Fruit fly (Drosophila melanogaster) whole organism, embryonic: ENCODE data around the gene Klp67A.

ENCODE experiments used
- BEAF-32 ChIP-seq: fragments of 200-800 bp; sonication (Bioruptor generic); optimal IDR thresholded peaks from 3 replicates; lab custom pipeline; 2017; ENCODE audit warnings: missing biosample characterization, missing genetic modification characterization, mild to moderate bottlenecking, moderate library complexity, missing genetic modification reagents
- CG10147 ChIP-seq: fragments of 200-800 bp; sonication (Bioruptor generic); optimal IDR thresholded peaks from 2 replicates; lab custom pipeline; 2019; ENCODE audit warnings: missing biosample characterization, mild to moderate bottlenecking, missing genetic modification characterization, moderate library complexity
- CG1024 ChIP-seq: fragments of 200-800 bp; sonication (Bioruptor generic); IDR thresholded peaks from 2 replicates; pipeline ENCODE4 v1.3.6; 2022; ENCODE audit warnings: missing biosample characterization, missing genetic modification characterization
- CG10462 ChIP-seq: fragments of 200-800 bp; sonication (Bioruptor generic); optimal IDR thresholded peaks from 2 replicates; lab custom pipeline; 2016; ENCODE audit warnings: missing biosample characterization, missing genetic modification characterization
- CG10543 ChIP-seq: fragments of 200-800 bp; sonication (Bioruptor generic); optimal IDR thresholded peaks from 3 replicates; lab custom pipeline; 2017; ENCODE audit warnings: missing biosample characterization, mild to moderate bottlenecking, missing genetic modification characterization, moderate library complexity
- CG11456 ChIP-seq: fragments of 200-800 bp; sonication (Bioruptor generic); IDR thresholded peaks from 3 replicates; pipeline ENCODE4 v1.3.6; 2022; ENCODE audit warnings: missing biosample characterization, missing genetic modification characterization
- CG12236 ChIP-seq: fragments of 200-800 bp; sonication (Bioruptor generic); optimal IDR thresholded peaks from 2 replicates; lab custom pipeline; 2016; ENCODE audit warnings: missing biosample characterization, missing genetic modification characterization
- CG13624 ChIP-seq: fragments of 200-800 bp; sonication (Bioruptor generic); optimal IDR thresholded peaks from 2 replicates; lab custom pipeline; 2016; ENCODE audit warnings: missing biosample characterization, missing genetic modification characterization
- CG13894 ChIP-seq: fragments of 200-800 bp; sonication (Bioruptor generic); optimal IDR thresholded peaks from 3 replicates; lab custom pipeline; 2018; ENCODE audit warnings: missing biosample characterization, mild to moderate bottlenecking, missing genetic modification characterization, moderate library complexity
- CG14050 ChIP-seq: fragments of 200-800 bp; sonication (Bioruptor generic); IDR thresholded peaks from 3 replicates; pipeline ENCODE4 v1.3.6; 2022; ENCODE audit warnings: missing biosample characterization, missing genetic modification characterization
- CG15269 ChIP-seq: fragments of 200-800 bp; sonication (Bioruptor generic); optimal IDR thresholded peaks from 2 replicates; lab custom pipeline; 2018; ENCODE audit warnings: missing biosample characterization, mild to moderate bottlenecking, missing genetic modification characterization, moderate library complexity
- CG15479 ChIP-seq: fragments of 200-800 bp; sonication (Bioruptor generic); optimal IDR thresholded peaks from 3 replicates; lab custom pipeline; 2019; ENCODE audit warnings: missing biosample characterization, mild to moderate bottlenecking, missing genetic modification characterization, moderate library complexity
- CG2889 ChIP-seq: fragments of 200-800 bp; sonication (Bioruptor generic); IDR thresholded peaks from 3 replicates; pipeline ENCODE4 v1.3.6; 2022; ENCODE audit warnings: missing biosample characterization, missing genetic modification characterization
- CG32772 ChIP-seq: fragments of 200-800 bp; sonication (Bioruptor generic); IDR thresholded peaks from 2 replicates; pipeline ENCODE4 v1.3.6; 2022; ENCODE audit warnings: missing biosample characterization, missing genetic modification characterization
- CG3407 ChIP-seq: fragments of 200-800 bp; sonication (Bioruptor generic); optimal IDR thresholded peaks from 2 replicates; lab custom pipeline; 2018; ENCODE audit warnings: missing biosample characterization, mild to moderate bottlenecking, missing genetic modification characterization
- CG4328 ChIP-seq: fragments of 200-800 bp; sonication (Bioruptor generic); optimal IDR thresholded peaks from 3 replicates; lab custom pipeline; 2017; ENCODE audit warnings: missing biosample characterization, missing genetic modification reagents, missing genetic modification characterization
- CoRest ChIP-seq: fragments of 200-800 bp; sonication (Bioruptor generic); optimal IDR thresholded peaks from 3 replicates; lab custom pipeline; 2018; ENCODE audit warnings: missing biosample characterization, mild to moderate bottlenecking, missing genetic modification characterization, moderate library complexity
- Dad ChIP-seq: fragments of 200-800 bp; sonication (Bioruptor generic); optimal IDR thresholded peaks from 3 replicates; lab custom pipeline; 2016; ENCODE audit warnings: missing biosample characterization, missing genetic modification characterization
- Dbx ChIP-seq: fragments of 200-800 bp; sonication (Bioruptor generic); IDR thresholded peaks from 3 replicates; pipeline ENCODE4 v1.3.6; 2022; ENCODE audit warnings: missing biosample characterization, missing genetic modification characterization
- Deaf1 ChIP-seq: fragments of 200-800 bp; optimal IDR thresholded peaks from 3 replicates; lab custom pipeline; 2019; ENCODE audit warnings: missing biosample characterization, mild to moderate bottlenecking, missing genetic modification characterization, moderate library complexity
- Ets65A ChIP-seq: fragments of 200-800 bp; sonication (Bioruptor generic); peaks from one replicate; lab custom pipeline; 2016; ENCODE audit warnings: missing biosample characterization, missing genetic modification characterization
- Gsc ChIP-seq: fragments of 200-800 bp; sonication (Bioruptor generic); IDR thresholded peaks from 2 replicates; pipeline ENCODE4 v1.3.6; 2022; ENCODE audit warnings: missing biosample characterization, missing genetic modification characterization
- MESR4 ChIP-seq: fragments of 200-800 bp; sonication (Bioruptor generic); optimal IDR thresholded peaks from 2 replicates; lab custom pipeline; 2018; ENCODE audit warnings: missing biosample characterization, mild to moderate bottlenecking, missing genetic modification characterization, moderate library complexity
- Mes4 ChIP-seq: fragments of 200-800 bp; sonication (Bioruptor generic); optimal IDR thresholded peaks from 2 replicates; lab custom pipeline; 2016; ENCODE audit warnings: missing biosample characterization, missing genetic modification characterization
- Pdp1 ChIP-seq, 2 experiments: fragments of 200-800 bp; sonication (Bioruptor generic); optimal IDR thresholded peaks; 3 replicates each; lab custom pipeline; 2016; ENCODE audit warnings: missing biosample characterization in 2 of 2, missing genetic modification characterization in 2 of 2, mild to moderate bottlenecking in 1 of 2, moderate library complexity in 1 of 2
- Six4 ChIP-seq: fragments of 200-800 bp; sonication (Bioruptor generic); optimal IDR thresholded peaks from 2 replicates; lab custom pipeline; 2016; ENCODE audit warnings: missing biosample characterization, missing genetic modification characterization
- Sox102F ChIP-seq: fragments of 200-800 bp; sonication (Bioruptor generic); optimal IDR thresholded peaks from 2 replicates; lab custom pipeline; 2018; ENCODE audit warnings: missing biosample characterization, mild to moderate bottlenecking, missing genetic modification characterization, moderate library complexity
- Spps ChIP-seq: fragments of 200-800 bp; sonication (Bioruptor generic); optimal IDR thresholded peaks from 2 replicates; lab custom pipeline; 2018; ENCODE audit warnings: missing biosample characterization, mild to moderate bottlenecking, missing genetic modification characterization
- Ssrp ChIP-seq: fragments of 200-800 bp; sonication (Bioruptor generic); optimal IDR thresholded peaks from 2 replicates; lab custom pipeline; 2018; ENCODE audit warnings: missing biosample characterization, mild to moderate bottlenecking, missing genetic modification characterization, moderate library complexity
- Usf ChIP-seq: fragments of 200-800 bp; sonication (Bioruptor generic); optimal IDR thresholded peaks from 2 replicates; lab custom pipeline; 2017; ENCODE audit warnings: missing genotype, missing biosample characterization, missing genetic modification characterization
- ash1 ChIP-seq: fragments of 200-800 bp; sonication (Bioruptor generic); optimal IDR thresholded peaks from 2 replicates; lab custom pipeline; 2018; ENCODE audit warnings: missing biosample characterization, mild to moderate bottlenecking, missing genetic modification characterization
- bsh ChIP-seq, 2 experiments: fragments of 200-800 bp; sonication (Bioruptor generic); optimal IDR thresholded peaks; 2 replicates each; lab custom pipeline; 2017 to 2018; ENCODE audit warnings: mild to moderate bottlenecking in 2 of 2, missing biosample characterization in 2 of 2, missing genetic modification characterization in 2 of 2, moderate library complexity in 1 of 2
- btn ChIP-seq: fragments of 200-800 bp; sonication (Bioruptor generic); optimal IDR thresholded peaks from 2 replicates; lab custom pipeline; 2016; ENCODE audit warnings: missing biosample characterization, missing genetic modification characterization
- cato ChIP-seq: fragments of 200-800 bp; sonication (Bioruptor generic); optimal IDR thresholded peaks from 2 replicates; lab custom pipeline; 2016; ENCODE audit warnings: missing biosample characterization, missing genetic modification characterization, borderline replicate concordance
- corto ChIP-seq: fragments of 200-800 bp; sonication (Bioruptor generic); optimal IDR thresholded peaks from 2 replicates; lab custom pipeline; 2016; ENCODE audit warnings: missing biosample characterization, mild to moderate bottlenecking, missing genetic modification characterization, moderate library complexity
- da ChIP-seq: fragments of 200-800 bp; sonication (Bioruptor generic); optimal IDR thresholded peaks from 2 replicates; lab custom pipeline; 2016; ENCODE audit warnings: missing biosample characterization, missing genetic modification characterization
- dati ChIP-seq: fragments of 200-800 bp; sonication (Bioruptor generic); IDR thresholded peaks from 2 replicates; pipeline ENCODE4 v1.3.6; 2022; ENCODE audit warnings: missing biosample characterization, missing genetic modification characterization
- fd96Cb ChIP-seq: fragments of 200-800 bp; sonication (Bioruptor generic); optimal IDR thresholded peaks from 2 replicates; lab custom pipeline; 2018; ENCODE audit warnings: missing biosample characterization, mild to moderate bottlenecking, missing genetic modification characterization, moderate library complexity
- insv ChIP-seq, 2 experiments: fragments of 200-800 bp; sonication (Bioruptor generic); optimal IDR thresholded peaks; 3 replicates each; lab custom pipeline; 2016 to 2018; ENCODE audit warnings: missing biosample characterization in 2 of 2, missing genetic modification characterization in 2 of 2
- jing ChIP-seq: fragments of 200-800 bp; sonication (Bioruptor generic); optimal IDR thresholded peaks from 2 replicates; lab custom pipeline; 2018; ENCODE audit warnings: missing biosample characterization, mild to moderate bottlenecking, missing genetic modification characterization
- kah ChIP-seq: fragments of 200-800 bp; sonication (Bioruptor generic); optimal IDR thresholded peaks from 2 replicates; lab custom pipeline; 2018; ENCODE audit warnings: missing biosample characterization, mild to moderate bottlenecking, missing genetic modification characterization
- lbe ChIP-seq: fragments of 200-800 bp; sonication (Bioruptor generic); optimal IDR thresholded peaks from 2 replicates; lab custom pipeline; 2016; ENCODE audit warnings: missing biosample characterization, mild to moderate bottlenecking, missing genetic modification characterization
- nerfin-1 ChIP-seq: fragments of 200-800 bp; sonication (Bioruptor generic); optimal IDR thresholded peaks from 3 replicates; lab custom pipeline; 2019; ENCODE audit warnings: missing biosample characterization, mild to moderate bottlenecking, missing genetic modification characterization, moderate library complexity
- nerfin-2 ChIP-seq: fragments of 200-800 bp; sonication (Bioruptor generic); IDR thresholded peaks from 2 replicates; pipeline ENCODE4 v1.3.6; 2022; ENCODE audit warnings: missing biosample characterization, missing genetic modification characterization; ENCODE audit not compliant: partially characterized antibody
- peb ChIP-seq: fragments of 200-800 bp; sonication (Bioruptor generic); IDR thresholded peaks from 2 replicates; pipeline ENCODE4 v1.3.6; 2022; ENCODE audit warnings: missing biosample characterization, missing genetic modification characterization
- pnt ChIP-seq: fragments of 200-800 bp; sonication (Bioruptor generic); optimal IDR thresholded peaks from 3 replicates; lab custom pipeline; 2016; ENCODE audit warnings: missing biosample characterization, missing genetic modification characterization
- psq ChIP-seq: fragments of 200-800 bp; sonication (Bioruptor generic); optimal IDR thresholded peaks from 2 replicates; lab custom pipeline; 2017; ENCODE audit warnings: missing biosample characterization, missing genetic modification characterization
- schlank ChIP-seq: fragments of 200-800 bp; sonication (Bioruptor generic); optimal IDR thresholded peaks from 2 replicates; lab custom pipeline; 2018; ENCODE audit warnings: missing biosample characterization, mild to moderate bottlenecking, missing genetic modification characterization
- sima ChIP-seq: fragments of 200-800 bp; sonication (Bioruptor generic); optimal IDR thresholded peaks from 2 replicates; lab custom pipeline; 2016; ENCODE audit warnings: missing biosample characterization, missing genetic modification characterization
- slbo ChIP-seq: fragments of 200-800 bp; sonication (Bioruptor generic); IDR thresholded peaks from 2 replicates; pipeline ENCODE4 v1.3.6; 2022; ENCODE audit warnings: missing biosample characterization, missing genetic modification characterization
- toy ChIP-seq: fragments of 200-800 bp; sonication (Bioruptor generic); IDR thresholded peaks from 2 replicates; pipeline ENCODE4 v1.3.6; 2022; ENCODE audit warnings: missing biosample characterization, missing genetic modification characterization

Gene Klp67A

DNA sequence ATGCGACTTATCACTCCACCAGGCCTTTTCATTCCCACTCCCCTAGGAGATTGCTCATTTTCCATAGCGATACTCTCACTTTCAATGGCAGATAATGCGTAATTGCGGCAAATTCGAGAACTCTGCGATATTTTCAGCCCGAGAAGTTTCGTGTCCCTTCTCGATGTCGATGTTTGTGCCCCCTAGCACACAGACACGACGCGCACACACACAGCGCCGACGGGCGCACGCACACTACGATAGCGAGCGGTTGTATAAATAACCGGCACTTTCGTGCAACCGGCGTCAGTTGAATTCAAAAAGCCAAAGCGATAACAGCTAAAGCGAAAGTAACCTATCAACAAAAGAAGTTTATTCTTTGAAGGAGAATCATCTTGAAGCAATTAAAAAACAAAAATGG lies 14.8 kb upstream of the Klp67A start, which contains the start of gene Hsp23 (continued):
- TF ChIP-seq MESR4 (GFP tag; lab: Kevin White, UChicago) (no peak), corto (GFP tag; lab: Kevin White, UChicago) (peak; percentile 24), psq (GFP tag; lab: Kevin White, UChicago) (no peak), BEAF-32 (GFP tag; lab: Kevin White, UChicago) (peak; percentile 27), Ets65A (GFP tag; lab: Kevin White, UChicago) (no peak), Pdp1 (GFP tag; optimal IDR thresholded peaks at IDR 0.05; lab: Kevin White, UChicago) (peak in 1 of 2 experiments; percentile 40), dati (no peak), btn (GFP tag; lab: Kevin White, UChicago) (no peak), Gsc (GFP tag; lab: Robert Waterston, UW) (no peak), CG10147 (GFP tag; lab: Kevin White, UChicago) (no peak), Usf (GFP tag; lab: Kevin White, UChicago) (no peak), Ssrp (tag; lab: Kevin White, UChicago) (no peak), toy (GFP tag; lab: Robert Waterston, UW) (no peak), CG12236 (GFP tag; lab: Kevin White, UChicago) (no peak), Mes4 (GFP tag; lab: Kevin White, UChicago) (no peak), CG13624 (GFP tag; lab: Kevin White, UChicago) (no peak), Deaf1 (tag; lab: Kevin White, UChicago) (peak; percentile 77), cato (GFP tag; lab: Kevin White, UChicago) (no peak), CG1024 (no peak), CG4328 (GFP tag; lab: Kevin White, UChicago) (no peak), Sox102F (no peak), CG2889 (GFP tag; lab: Robert Waterston, UW) (no peak), ash1 (GFP tag; lab: Kevin White, UChicago) (no peak), slbo (GFP tag; lab: Robert Waterston, UW) (no peak), Six4 (GFP tag; lab: Kevin White, UChicago) (no peak), CG11456 (no peak), CG13894 (tag; lab: Kevin White, UChicago) (peak; percentile 45), Dbx (no peak), CG10543 (GFP tag; lab: Kevin White, UChicago) (peak; percentile 17), peb (GFP tag; lab: Robert Waterston, UW) (no peak), Spps (tag; lab: Kevin White, UChicago) (no peak), sima (GFP tag; lab: Kevin White, UChicago) (no peak), CG3407 (GFP tag; lab: Kevin White, UChicago) (no peak), pnt (GFP tag; lab: Kevin White, UChicago) (no peak), bsh (GFP tag; optimal IDR thresholded peaks at IDR 0.05; lab: Kevin White, UChicago) (no peak), fd96Cb (tag; lab: Kevin White, UChicago) (no peak), CG32772 (GFP tag; lab: Robert Waterston, UW) (no peak), da (GFP tag; lab: Kevin White, UChicago) (no peak), CoRest (tag; lab: Kevin White, UChicago) (no peak), Dad (GFP tag; lab: Kevin White, UChicago) (no peak), insv (GFP tag; optimal IDR thresholded peaks at IDR 0.05; lab: Kevin White, UChicago) (peak in 1 of 2 experiments; percentile 40), nerfin-2 (GFP tag; lab: Robert Waterston, UW) (no peak; the same call in 1 of the 2 replicates), lbe (GFP tag; lab: Kevin White, UChicago) (peak; percentile 65), nerfin-1 (tag; lab: Kevin White, UChicago) (peak; percentile 37), schlank (tag; lab: Kevin White, UChicago) (no peak), CG15269 (no peak), CG14050 (GFP tag; lab: Robert Waterston, UW) (no peak), CG15479 (GFP tag; lab: Kevin White, UChicago) (peak; percentile 97), kah (GFP tag; lab: Kevin White, UChicago) (no peak), jing (no peak), CG10462 (GFP tag; lab: Kevin White, UChicago) (no peak)
